Worm (Caenorhabditis elegans) whole organism, mixed stage, embryonic: ENCODE results near the gene C04C3.7.
A peak's percentile ranks its signal among the peaks of the same experiment; 100 is the strongest.
"Not testable (repeated sequence)": the region's sequence is repeated elsewhere in the genome, so short reads cannot be mapped to it uniquely, and the experiment has no call there.

Experiments
- blmp-1 ChIP-seq: fragments of 150-350 bp; optimal IDR thresholded peaks from 2 replicates; lab custom pipeline; 2014; ENCODE audit warnings: missing biosample characterization, missing genetic modification characterization
- ceh-43 ChIP-seq: fragments of 200-800 bp; sonication (Bioruptor generic); optimal IDR thresholded peaks from 2 replicates; lab custom pipeline; 2018; ENCODE audit warnings: mild to moderate bottlenecking, missing genetic modification characterization, moderate library complexity, missing compliant biosample characterization
- ceh-83 ChIP-seq: fragments of 200-800 bp; sonication (Bioruptor generic); optimal IDR thresholded peaks from 2 replicates; lab custom pipeline; 2018; ENCODE audit warnings: mild to moderate bottlenecking, missing genetic modification characterization, missing compliant biosample characterization
- ces-1 ChIP-seq: fragments of 150-350 bp; optimal IDR thresholded peaks from 2 replicates; lab custom pipeline; 2014; ENCODE audit warnings: missing biosample characterization, missing genetic modification reagents, missing genetic modification characterization
- cnd-1 ChIP-seq: fragments of 200-800 bp; sonication (Bioruptor generic); optimal IDR thresholded peaks from 2 replicates; lab custom pipeline; 2018; ENCODE audit warnings: mild to moderate bottlenecking, missing genetic modification characterization, missing compliant biosample characterization
- drap-1 ChIP-seq: fragments of 200-800 bp; sonication (Bioruptor generic); optimal IDR thresholded peaks from 3 replicates; lab custom pipeline; 2018; ENCODE audit warnings: mild to moderate bottlenecking, missing genetic modification characterization, missing compliant biosample characterization
- elt-1 ChIP-seq: sonication (generic microtip); optimal IDR thresholded peaks from 2 replicates; lab custom pipeline; 2017; ENCODE audit warnings: missing genetic modification characterization, mild to moderate bottlenecking, missing compliant biosample characterization, antibody characterized with exemption, moderate library complexity, borderline replicate concordance; ENCODE audit not compliant: insufficient read depth
- flh-1 ChIP-seq: fragments of 200-800 bp; sonication (Bioruptor generic); optimal IDR thresholded peaks from 2 replicates; lab custom pipeline; 2018; ENCODE audit warnings: mild to moderate bottlenecking, missing genetic modification characterization, moderate library complexity, missing compliant biosample characterization
- ham-2 ChIP-seq: fragments of 200-800 bp; sonication (Bioruptor generic); optimal IDR thresholded peaks from 2 replicates; lab custom pipeline; 2018; ENCODE audit warnings: mild to moderate bottlenecking, missing genetic modification characterization, missing compliant biosample characterization
- hlh-1 ChIP-seq: fragments of 150-350 bp; optimal IDR thresholded peaks from 2 replicates; lab custom pipeline; 2014; ENCODE audit warnings: missing biosample characterization, missing genetic modification reagents, missing genetic modification characterization
- lin-13 ChIP-seq: fragments of 150-350 bp; optimal IDR thresholded peaks from 2 replicates; lab custom pipeline; 2014; ENCODE audit warnings: missing biosample characterization, missing genetic modification characterization
- lsy-2 ChIP-seq: fragments of 150-350 bp; optimal IDR thresholded peaks from 2 replicates; lab custom pipeline; 2014; ENCODE audit warnings: missing biosample characterization, missing genetic modification characterization
- mep-1 ChIP-seq: fragments of 150-350 bp; optimal IDR thresholded peaks from 2 replicates; lab custom pipeline; 2017; ENCODE audit warnings: missing biosample characterization, missing genetic modification reagents, missing genetic modification characterization, inconsistent platforms
- mls-2 ChIP-seq: sonication (generic microtip); optimal IDR thresholded peaks from 2 replicates; lab custom pipeline; 2016; ENCODE audit warnings: mild to moderate bottlenecking, missing genetic modification characterization, moderate library complexity, missing compliant biosample characterization
- nhr-2 ChIP-seq: fragments of 150-350 bp; optimal IDR thresholded peaks from 2 replicates; lab custom pipeline; 2014; ENCODE audit warnings: missing biosample characterization, missing genetic modification characterization
- nhr-237 ChIP-seq: fragments of 150-350 bp; optimal IDR thresholded peaks from 2 replicates; lab custom pipeline; 2014; ENCODE audit warnings: missing biosample characterization, missing genetic modification characterization
- nhr-28 ChIP-seq: fragments of 150-350 bp; optimal IDR thresholded peaks from 2 replicates; lab custom pipeline; 2014; ENCODE audit warnings: missing biosample characterization, missing genetic modification characterization
- nhr-76 ChIP-seq: sonication (generic microtip); optimal IDR thresholded peaks from 2 replicates; lab custom pipeline; 2017; ENCODE audit warnings: missing biosample characterization, missing genetic modification characterization
- pha-4 ChIP-seq: fragments of 150-350 bp; optimal IDR thresholded peaks from 2 replicates; lab custom pipeline; 2018; ENCODE audit warnings: missing biosample characterization, missing genetic modification reagents, missing genetic modification characterization
- sem-2 ChIP-seq: fragments of 200-800 bp; sonication (Bioruptor generic); optimal IDR thresholded peaks from 2 replicates; lab custom pipeline; 2018; ENCODE audit warnings: mild to moderate bottlenecking, missing genetic modification characterization, missing compliant biosample characterization
- snpc-4 ChIP-seq: fragments of 150-350 bp; optimal IDR thresholded peaks from 2 replicates; lab custom pipeline; 2014; ENCODE audit warnings: missing biosample characterization, missing genetic modification characterization
- sptf-1 ChIP-seq: sonication (generic microtip); optimal IDR thresholded peaks from 2 replicates; lab custom pipeline; 2017; ENCODE audit warnings: mild to moderate bottlenecking, missing genetic modification characterization, moderate library complexity, missing compliant biosample characterization
- tbx-8 ChIP-seq: fragments of 200-800 bp; sonication (Bioruptor generic); optimal IDR thresholded peaks from 2 replicates; lab custom pipeline; 2018; ENCODE audit warnings: mild to moderate bottlenecking, missing genetic modification characterization, moderate library complexity, missing compliant biosample characterization
- unc-120 ChIP-seq: sonication (generic microtip); optimal IDR thresholded peaks from 2 replicates; lab custom pipeline; 2017; ENCODE audit warnings: missing genetic modification characterization, missing compliant biosample characterization; ENCODE audit not compliant: poor library complexity, severe bottlenecking
- unc-39 ChIP-seq: fragments of 150-350 bp; optimal IDR thresholded peaks from 2 replicates; lab custom pipeline; 2014; ENCODE audit warnings: missing biosample characterization, missing genetic modification characterization
- unc-62 ChIP-seq: fragments of 150-350 bp; optimal IDR thresholded peaks from 2 replicates; lab custom pipeline; 2014; ENCODE audit warnings: missing biosample characterization, missing genetic modification reagents, missing genetic modification characterization
- ztf-11 ChIP-seq: fragments of 150-350 bp; optimal IDR thresholded peaks from 2 replicates; lab custom pipeline; 2014; ENCODE audit warnings: missing biosample characterization, missing genetic modification characterization

The C04C3.7 gene

DNA sequence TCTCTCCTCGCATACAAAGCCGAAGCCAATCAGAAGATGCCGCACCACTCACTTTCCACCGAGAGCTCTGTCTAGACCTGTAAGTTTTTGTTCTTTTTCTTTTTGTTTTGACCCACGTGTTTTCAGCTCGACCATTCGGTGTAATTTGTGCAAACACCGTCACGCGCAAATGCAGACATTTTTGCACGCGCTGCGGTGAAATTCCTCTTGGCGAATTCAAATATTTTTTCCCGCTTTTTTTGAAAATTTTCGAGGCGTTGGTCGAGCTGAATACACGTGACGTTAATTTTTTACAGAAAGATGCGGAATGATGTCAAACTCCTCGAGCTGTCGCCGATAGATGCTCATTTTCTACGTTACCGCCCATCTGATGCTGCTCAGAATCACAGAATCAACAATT lies 39.2 kb downstream of the C04C3.7 start, which contains the start of gene C04C3.4:
C04C3.4 (plus strand) TSS at position 301 of the 400 bp plus-strand sequence.
- not testable (repeated sequence) for TF ChIP-seq snpc-4, pha-4, sem-2

DNA sequence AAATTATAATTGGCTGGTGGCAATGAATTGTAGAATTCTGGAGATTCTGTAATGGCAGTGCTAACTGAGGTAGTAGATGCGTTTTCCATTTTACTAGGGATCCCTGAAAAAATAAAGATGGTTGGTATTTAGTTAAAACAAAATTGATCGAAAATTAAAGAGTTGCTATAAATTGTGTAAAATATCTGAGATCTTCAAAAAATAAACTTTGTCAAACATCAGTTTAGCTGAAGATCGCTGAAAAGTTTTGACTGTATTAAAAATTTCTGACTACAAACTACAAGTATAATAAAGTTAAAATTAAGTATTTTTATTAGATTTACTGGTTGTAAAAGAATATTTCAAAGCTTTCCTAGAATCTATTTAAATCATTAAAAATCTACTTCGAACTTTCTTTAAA lies 43.3 kb downstream of the C04C3.7 start, which contains the start of gene B0546.5:
B0546.5 (minus strand) TSS at position 101 of the 400 bp plus-strand sequence.
- TF ChIP-seq elt-1; nhr-2 (tag; lab: Kevin White, UChicago); lin-13 (tag; lab: Kevin White, UChicago): not testable (repeated sequence)
- TF ChIP-seq, all 35 proteins: peak for 0; not testable (repeated sequence) for 35

DNA sequence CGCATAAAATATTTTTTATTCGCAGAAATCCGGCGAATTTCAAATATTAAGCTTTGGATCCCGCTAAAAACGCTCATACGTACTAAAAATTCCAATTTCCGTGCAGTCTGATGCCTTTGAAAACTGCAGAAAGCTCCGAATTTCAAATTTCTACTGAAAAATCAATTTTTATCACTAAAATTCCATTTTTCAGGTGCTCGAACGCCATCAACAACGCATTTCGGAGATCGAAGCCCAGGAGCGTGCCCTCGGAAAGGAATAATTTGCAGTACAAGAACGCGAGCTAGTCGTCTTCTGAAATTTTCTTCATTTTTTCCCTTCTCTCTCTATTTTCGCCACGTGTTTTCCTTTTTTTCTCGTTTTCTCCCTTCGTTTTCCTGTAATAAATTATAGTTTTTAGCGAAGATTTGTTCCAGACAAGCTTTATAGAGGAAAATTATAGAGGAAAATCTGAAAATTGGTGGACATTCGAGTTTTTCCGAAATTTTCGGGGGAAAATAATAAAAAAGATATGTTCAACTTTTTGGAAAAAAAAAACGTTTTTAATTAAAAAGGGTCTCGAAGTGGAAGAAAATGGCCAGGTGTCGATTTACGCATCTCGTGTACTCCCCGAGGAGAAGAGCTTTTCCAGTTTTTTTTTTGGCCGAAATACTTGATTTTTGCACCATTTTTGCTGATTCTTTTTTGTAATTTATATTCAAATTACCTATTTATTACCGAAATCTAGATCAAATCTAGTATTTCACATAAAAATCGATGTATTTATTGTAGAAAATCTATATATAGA lies 46.6 kb downstream of the C04C3.7 start:
- TF ChIP-seq elt-1 (no peak), cnd-1 (no peak), nhr-2 (tag; lab: Kevin White, UChicago) (no peak), sem-2 (no peak)

DNA sequence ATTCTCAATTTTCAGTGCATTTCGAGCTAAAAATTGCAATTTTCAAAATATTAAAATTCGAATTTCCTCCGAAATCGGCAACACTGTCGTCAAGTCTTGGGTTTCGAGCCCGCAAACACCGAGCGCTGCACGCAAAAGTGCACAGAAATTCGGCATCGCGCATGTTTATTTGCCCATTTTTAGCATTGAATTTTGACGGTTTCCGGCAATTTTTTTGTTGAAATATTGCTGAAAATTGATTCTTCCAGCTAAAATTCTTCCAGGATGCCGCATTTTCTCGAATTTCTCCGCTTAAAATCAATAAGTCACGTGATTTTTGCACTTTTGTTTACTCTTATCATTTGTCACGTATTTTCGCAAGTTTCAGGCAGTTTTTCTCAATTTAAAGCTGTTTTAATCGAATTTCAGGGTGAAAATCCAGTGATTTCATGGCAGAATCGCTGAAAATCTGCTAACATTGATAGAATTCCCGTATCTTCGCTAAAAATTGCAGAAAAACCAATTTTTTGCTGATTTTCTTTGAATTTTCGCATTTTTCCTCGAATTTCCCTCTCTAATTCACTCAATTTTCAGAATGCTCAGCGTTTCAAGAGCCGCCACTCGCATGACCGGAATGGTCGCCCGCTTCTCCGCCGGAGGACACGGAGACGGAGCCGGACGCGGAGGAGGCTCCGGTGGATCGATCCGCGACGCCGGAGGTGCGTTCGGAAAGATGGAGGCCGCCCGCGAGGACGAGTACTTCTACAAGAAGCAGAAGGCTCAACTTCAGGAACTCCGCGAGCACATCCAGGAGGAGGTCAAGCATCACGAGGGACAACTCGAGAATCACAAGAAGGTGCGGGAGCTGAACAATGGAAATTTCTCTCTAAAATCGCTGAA lies 47.7 kb downstream of the C04C3.7 start, which contains the start of gene mai-2:
mai-2 (plus strand) TSS at position 574 of the 879 bp plus-strand sequence.
- TF ChIP-seq nhr-237 (tag; lab: Kevin White, UChicago): peak; percentile 15
- TF ChIP-seq unc-62: no peak
- peak; percentile 51 for TF ChIP-seq mep-1 (tag; lab: Kevin White, UChicago)
- no peak for TF ChIP-seq nhr-28
- no peak for TF ChIP-seq ceh-83 (GFP tag; lab: Kevin White, UChicago)
- peak; percentile 1 for TF ChIP-seq nhr-2 (tag; lab: Kevin White, UChicago)
- peak; percentile 57 for TF ChIP-seq lsy-2 (tag; lab: Kevin White, UChicago)
- TF ChIP-seq sptf-1 (tag; lab: Kevin White, UChicago): peak; percentile 28
- peak; percentile 14 for TF ChIP-seq lin-13 (tag; lab: Kevin White, UChicago)
- TF ChIP-seq ces-1 (GFP tag; lab: Kevin White, UChicago): peak; percentile 34
- peak; percentile 59 for TF ChIP-seq pha-4
- TF ChIP-seq unc-120 (tag; lab: Kevin White, UChicago): peak; percentile 73
- no peak for TF ChIP-seq blmp-1

DNA sequence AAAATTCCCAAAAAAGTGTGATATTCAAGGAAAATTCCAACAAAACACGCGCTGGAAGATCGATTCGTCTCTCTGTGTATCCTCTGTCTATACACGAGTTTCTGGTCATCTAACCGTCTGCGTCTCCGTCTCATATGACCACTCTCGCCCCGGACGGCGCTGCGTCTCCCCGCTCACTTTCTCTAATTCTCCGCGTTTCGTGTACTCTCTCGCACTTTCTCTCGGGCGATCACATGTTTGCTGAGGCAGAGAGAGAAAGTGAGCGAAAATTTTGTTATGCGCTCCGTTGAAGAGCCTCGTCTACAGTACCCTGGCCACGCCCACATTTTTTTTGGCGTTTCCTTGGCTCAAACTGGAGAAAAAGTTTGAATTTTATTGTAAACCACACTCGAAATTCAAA lies 48.7 kb downstream of the C04C3.7 start:
- TF ChIP-seq unc-120 (tag; lab: Kevin White, UChicago): no peak
- TF ChIP-seq mep-1 (tag; lab: Kevin White, UChicago): peak; percentile 51
- no peak for TF ChIP-seq ztf-11 (tag; lab: Kevin White, UChicago)
- TF ChIP-seq lsy-2 (tag; lab: Kevin White, UChicago): peak; percentile 82
- no peak for TF ChIP-seq mls-2 (tag; lab: Kevin White, UChicago)
- TF ChIP-seq ces-1 (GFP tag; lab: Kevin White, UChicago): peak; percentile 78
- TF ChIP-seq drap-1: peak; percentile 2
- no peak for TF ChIP-seq elt-1
- TF ChIP-seq pha-4: peak; percentile 52
- TF ChIP-seq ceh-43 (GFP tag; lab: Kevin White, UChicago): no peak
- TF ChIP-seq nhr-76: no peak
- TF ChIP-seq sptf-1 (tag; lab: Kevin White, UChicago): no peak
- peak; percentile 68 for TF ChIP-seq ham-2 (GFP tag; lab: Kevin White, UChicago)
- no peak for TF ChIP-seq lin-13 (tag; lab: Kevin White, UChicago)
- no peak for TF ChIP-seq flh-1
- no peak for TF ChIP-seq unc-39 (tag; lab: Kevin White, UChicago)
- TF ChIP-seq nhr-237 (tag; lab: Kevin White, UChicago): peak; percentile 29
- no peak for TF ChIP-seq sem-2
- no peak for TF ChIP-seq tbx-8
- TF ChIP-seq blmp-1: peak; percentile 95
- TF ChIP-seq hlh-1: peak; percentile 70
